Worm (Caenorhabditis elegans): ENCODE data around the gene tomm-40.
A peak's percentile ranks its signal among the peaks of the same experiment; 100 is the strongest.

The tomm-40 gene

DNA sequence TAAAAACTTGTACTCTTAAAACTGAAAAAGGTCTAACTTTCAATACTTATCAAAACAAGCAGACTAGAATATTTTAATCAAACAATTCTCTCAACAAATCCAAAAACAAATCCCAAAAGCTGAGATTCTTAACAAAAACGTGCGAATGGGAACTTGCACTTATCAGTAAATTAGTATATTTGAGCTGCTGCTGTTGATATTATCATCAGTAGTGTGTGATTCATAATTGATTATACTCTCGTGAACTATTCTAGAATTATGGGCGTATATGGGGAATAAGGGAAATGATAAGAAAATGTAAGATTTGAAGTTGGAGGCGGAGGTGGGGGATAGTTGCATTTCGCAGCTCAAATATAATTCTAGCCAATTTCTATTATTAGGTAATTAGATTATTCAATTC is 40.8 kb upstream of the tomm-40 start:
- TF ChIP-seq aly-2 (tag; optimal IDR thresholded peaks at IDR 0.05) (no peak), fos-1 (tag; optimal IDR thresholded peaks at IDR 0.05) (peak; percentile 74), ceh-16 (tag; optimal IDR thresholded peaks at IDR 0.05) (no peak)

DNA sequence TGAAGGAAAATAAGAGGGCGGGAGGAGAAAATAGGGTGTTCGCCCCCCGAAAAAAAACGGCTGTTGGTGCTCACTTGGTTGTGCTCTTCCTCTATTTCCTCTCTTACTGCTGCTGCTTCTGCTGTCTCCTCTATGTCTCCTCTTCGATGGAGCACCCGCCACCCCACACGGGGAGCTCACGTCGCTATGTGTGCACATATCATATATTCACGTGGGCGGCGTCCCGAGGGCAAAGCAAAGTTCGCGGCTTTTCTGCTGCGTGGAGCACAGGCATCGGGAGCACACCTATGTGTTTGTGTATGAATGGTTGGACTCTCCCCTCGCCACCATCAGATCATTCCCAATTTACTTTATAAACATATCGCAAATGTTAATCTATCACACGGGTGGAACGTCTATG is 40.0 kb upstream of the tomm-40 start:
- TF ChIP-seq sma-9 (GFP tag; optimal IDR thresholded peaks at IDR 0.05) (peak; percentile 33), sma-9 (tag; optimal IDR thresholded peaks at IDR 0.05) (no peak), C34F6.9 (tag; optimal IDR thresholded peaks at IDR 0.05) (peak; percentile 18), ceh-16 (tag; optimal IDR thresholded peaks at IDR 0.05) (no peak), nhr-129 (tag; optimal IDR thresholded peaks at IDR 0.05) (peak; percentile 37), F13H6.1 (tag; optimal IDR thresholded peaks at IDR 0.05) (peak; percentile 55), mdl-1 (tag; optimal IDR thresholded peaks at IDR 0.05) (peak in 1 of 2 experiments; percentile 22), lsy-2 (tag; optimal IDR thresholded peaks at IDR 0.05) (peak in 1 of 2 experiments; percentile 24), lin-11 (tag; optimal IDR thresholded peaks at IDR 0.05) (peak; percentile 29), snpc-4 (tag; optimal IDR thresholded peaks at IDR 0.05) (no peak)

DNA sequence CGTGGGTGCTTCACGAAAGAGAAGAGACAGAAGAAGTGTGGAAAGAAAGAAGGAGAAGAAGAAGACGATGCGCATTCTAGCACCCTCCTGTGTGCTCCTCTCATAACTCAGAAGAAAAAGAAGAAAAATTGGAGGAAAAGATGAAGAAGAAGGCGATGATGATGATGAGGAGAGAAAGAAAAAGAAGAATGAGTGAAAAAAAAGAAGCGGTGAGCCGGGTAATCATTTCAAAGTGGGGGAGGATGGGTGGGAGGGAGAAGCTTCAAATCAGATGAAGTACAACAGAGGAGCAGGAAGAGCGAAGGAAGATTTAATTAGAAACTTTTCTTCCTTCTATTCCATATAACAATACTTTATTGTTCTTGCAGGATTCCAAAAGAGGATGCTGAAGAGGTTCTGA is 37.3 kb upstream of the tomm-40 start:
- TF ChIP-seq ztf-11 (tag; optimal IDR thresholded peaks at IDR 0.05) (no peak), lin-39 (tag; optimal IDR thresholded peaks at IDR 0.05) (no peak), unc-62 (GFP tag; optimal IDR thresholded peaks at IDR 0.05) (no peak), nhr-129 (tag; optimal IDR thresholded peaks at IDR 0.05) (peak; percentile 23), Y55F3AM.14 (GFP tag; optimal IDR thresholded peaks at IDR 0.05) (no peak), nhr-11 (tag; optimal IDR thresholded peaks at IDR 0.05) (no peak), unc-55 (GFP tag; optimal IDR thresholded peaks at IDR 0.05) (peak; percentile 71), snpc-4 (tag; optimal IDR thresholded peaks at IDR 0.05) (no peak), mbf-1 (tag; optimal IDR thresholded peaks at IDR 0.05) (no peak), sma-3 (GFP tag; optimal IDR thresholded peaks at IDR 0.05) (no peak), nhr-12 (tag; optimal IDR thresholded peaks at IDR 0.05) (no peak), F13H6.1 (tag; optimal IDR thresholded peaks at IDR 0.05) (no peak), ama-1 (optimal IDR thresholded peaks at IDR 0.05) (no peak), crh-2 (tag; optimal IDR thresholded peaks at IDR 0.05) (no peak), skn-1 (tag; optimal IDR thresholded peaks at IDR 0.05) (no peak), nhr-237 (tag; optimal IDR thresholded peaks at IDR 0.05) (no peak), egl-27 (tag; optimal IDR thresholded peaks at IDR 0.05) (no peak), alr-1 (tag; optimal IDR thresholded peaks at IDR 0.05) (no peak)

DNA sequence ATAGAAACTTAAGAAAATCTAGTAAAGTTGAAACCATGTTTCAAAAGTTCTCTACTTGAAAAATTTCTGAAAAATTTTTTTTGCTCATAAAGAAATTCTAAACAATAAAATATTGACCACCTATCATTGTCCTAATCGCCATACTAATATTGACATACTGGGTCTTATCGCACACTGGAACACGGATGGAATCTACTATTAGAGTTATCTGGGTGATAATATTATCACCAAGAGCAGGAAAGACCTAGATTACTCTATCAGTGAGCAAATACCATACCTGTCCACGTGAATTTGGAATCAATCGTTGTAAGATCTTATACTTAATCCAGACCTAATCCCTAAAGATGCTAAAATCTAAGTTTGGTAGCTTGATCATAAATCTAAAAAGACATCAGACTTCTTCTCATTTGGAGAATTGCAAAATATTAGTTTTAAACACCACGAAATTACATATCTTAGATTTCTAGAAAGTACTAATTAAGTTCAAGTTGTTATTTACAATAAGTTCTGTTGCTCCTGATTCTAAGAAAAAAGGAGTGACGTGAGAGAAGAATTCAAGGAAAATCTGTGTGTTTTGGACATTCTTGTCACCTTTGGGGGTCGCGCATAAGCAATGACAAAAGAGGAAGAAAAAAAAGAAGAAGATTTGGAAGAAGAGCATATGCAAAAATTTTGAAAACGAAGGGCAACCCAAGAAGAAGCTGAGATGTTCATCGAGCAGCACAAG is 36.8 kb upstream of the tomm-40 start:
- TF ChIP-seq lsy-2 (tag; optimal IDR thresholded peaks at IDR 0.05) (peak in 1 of 2 experiments; percentile 12), mbf-1 (tag; optimal IDR thresholded peaks at IDR 0.05) (no peak), nhr-6 (tag; optimal IDR thresholded peaks at IDR 0.05) (no peak), Y55F3AM.14 (GFP tag; optimal IDR thresholded peaks at IDR 0.05) (peak; percentile 4), nhr-21 (tag; optimal IDR thresholded peaks at IDR 0.05) (peak; percentile 41)

DNA sequence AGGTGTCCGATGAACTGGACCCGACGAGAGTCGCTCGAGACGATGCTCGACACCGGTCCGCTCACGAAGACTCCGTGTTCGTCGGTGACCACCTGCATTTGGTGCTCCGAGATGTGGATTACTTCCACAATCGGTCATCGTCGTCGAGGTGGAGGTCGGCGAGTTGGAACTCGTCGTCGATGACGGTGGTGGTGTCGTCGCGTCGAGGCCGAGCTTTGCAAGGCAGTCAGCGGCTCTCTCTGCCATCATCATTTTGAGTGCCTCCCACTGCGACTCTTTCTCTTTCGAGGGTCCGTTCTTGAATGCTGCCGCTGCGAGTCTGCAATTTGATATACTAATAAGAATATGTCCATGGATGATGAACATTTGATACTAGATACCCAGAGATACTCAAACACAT is 34.4 kb upstream of the tomm-40 start:
- TF ChIP-seq nhr-129 (tag; optimal IDR thresholded peaks at IDR 0.05) (no peak), skn-1 (tag; optimal IDR thresholded peaks at IDR 0.05) (no peak), lin-39 (tag; optimal IDR thresholded peaks at IDR 0.05) (no peak)

DNA sequence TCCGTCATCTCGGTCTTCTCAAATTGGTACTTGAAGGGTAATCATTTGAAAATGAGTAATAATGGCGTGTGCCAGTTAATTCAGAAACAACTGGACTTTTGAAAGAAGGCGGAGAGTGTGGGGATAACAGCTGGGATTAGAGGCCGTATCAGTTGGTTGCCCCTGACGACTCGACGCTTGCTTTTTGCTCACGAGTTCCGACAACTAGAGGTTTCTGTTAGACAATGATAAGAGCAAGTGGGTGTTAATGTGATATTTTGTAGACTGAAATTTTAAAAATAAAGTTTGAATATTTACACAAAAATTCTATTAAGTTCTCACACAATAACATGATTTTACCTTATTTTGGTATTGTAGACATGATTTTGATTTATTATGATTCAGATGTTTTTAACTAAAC is 31.7 kb upstream of the tomm-40 start, which contains the start of gene F44G4.7:
Gene F44G4.7 (minus strand): TSS at position 101 of the 400 bp plus-strand sequence.
- no peak for TF ChIP-seq nhr-129 (tag; optimal IDR thresholded peaks at IDR 0.05)
- TF ChIP-seq elt-3 (tag; optimal IDR thresholded peaks at IDR 0.05) = no peak
- no peak for TF ChIP-seq F13H6.1 (tag; optimal IDR thresholded peaks at IDR 0.05)
- no peak for TF ChIP-seq nhr-25 (tag; optimal IDR thresholded peaks at IDR 0.05)
- no peak for TF ChIP-seq nhr-12 (tag; optimal IDR thresholded peaks at IDR 0.05)
- no peak for TF ChIP-seq mbf-1 (tag; optimal IDR thresholded peaks at IDR 0.05)
- no peak for TF ChIP-seq ztf-11 (tag; optimal IDR thresholded peaks at IDR 0.05)
- TF ChIP-seq nhr-237 (tag; optimal IDR thresholded peaks at IDR 0.05) = no peak
- TF ChIP-seq unc-62 (GFP tag; optimal IDR thresholded peaks at IDR 0.05) = no peak
- no peak for TF ChIP-seq sma-9 (GFP tag; optimal IDR thresholded peaks at IDR 0.05)
- TF ChIP-seq sma-9 (tag; optimal IDR thresholded peaks at IDR 0.05) = no peak

All from whole organism, L2 larva.